Worm (Caenorhabditis elegans): ENCODE data around the gene F33G12.6.

DNA sequence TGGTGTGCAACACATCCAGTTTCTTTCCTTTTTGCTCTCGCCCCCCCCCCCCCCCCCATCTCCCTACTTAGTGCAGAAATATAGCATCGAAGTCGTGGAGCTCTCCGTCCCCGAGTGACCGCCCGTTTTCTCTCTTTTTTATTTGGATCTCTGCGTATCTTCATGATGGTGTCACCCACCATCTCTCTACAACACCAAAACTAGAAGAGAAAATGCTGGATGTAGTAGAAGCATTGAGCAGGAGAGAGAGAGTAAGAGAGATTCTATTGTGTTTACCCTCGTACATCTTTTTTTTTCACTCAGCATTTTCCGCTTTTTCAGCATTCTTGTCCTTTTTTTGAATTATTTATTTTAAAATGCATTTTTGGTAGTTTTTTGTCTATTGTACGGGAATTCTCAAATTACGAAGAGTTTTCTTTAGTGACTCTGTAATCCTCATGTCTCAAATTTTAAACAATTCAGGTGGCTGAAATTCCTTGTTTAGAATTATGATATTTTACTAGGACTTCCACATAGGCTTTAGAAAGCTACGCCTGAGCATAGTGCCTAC is 7.3 kb upstream of the F33G12.6 start:
- TF ChIP-seq Y22D7AL.16 (tag; optimal IDR thresholded peaks at IDR 0.05) (no peak), unc-86 (tag; optimal IDR thresholded peaks at IDR 0.05) (no peak), fkh-10 (GFP tag; optimal IDR thresholded peaks at IDR 0.05) (no peak), lin-11 (tag; optimal IDR thresholded peaks at IDR 0.05) (no peak), lim-6 (tag; optimal IDR thresholded peaks at IDR 0.05) (no peak), pros-1 (tag; optimal IDR thresholded peaks at IDR 0.05) (no peak), sox-4 (tag; optimal IDR thresholded peaks at IDR 0.05) (no peak), ceh-30 (tag; optimal IDR thresholded peaks at IDR 0.05) (no peak)

Measured in whole organism, late embryonic.